Worm (Caenorhabditis elegans) whole organism, L4 larva: Measurements from ENCODE around the gene R07G3.7.

Experiments used
- D1046.2 ChIP-seq: fragments of 200-800 bp; sonication (Bioruptor generic); IDR thresholded peaks from 2 replicates; pipeline ENCODE4 v1.3.6; 2022; ENCODE audit warnings: missing genetic modification characterization, missing compliant biosample characterization
- F10B5.3 ChIP-seq: sonication (generic microtip); optimal IDR thresholded peaks from 2 replicates; lab custom pipeline; 2016; ENCODE audit warnings: mild to moderate bottlenecking, missing genetic modification characterization, missing compliant biosample characterization
- F26F4.8 ChIP-seq: fragments of 200-800 bp; sonication (Bioruptor generic); conservative IDR thresholded peaks from 2 replicates; pipeline ENCODE4 v1.3.6; 2022; ENCODE audit warnings: missing genetic modification characterization, missing compliant biosample characterization
- F37D6.2 ChIP-seq: sonication (generic microtip); optimal IDR thresholded peaks from 2 replicates; lab custom pipeline; 2016; ENCODE audit warnings: mild to moderate bottlenecking, missing genetic modification characterization, missing compliant biosample characterization
- F49E8.2 ChIP-seq: sonication (generic microtip); optimal IDR thresholded peaks from 2 replicates; lab custom pipeline; 2016; ENCODE audit warnings: missing compliant biosample characterization, mild to moderate bottlenecking, missing genetic modification characterization, borderline replicate concordance
- R02D3.7 ChIP-seq: fragments of 150-350 bp; sonication (generic microtip); optimal IDR thresholded peaks from 3 replicates; lab custom pipeline; 2014; ENCODE audit warnings: missing biosample characterization, missing genetic modification characterization
- Y105C5A.15 ChIP-seq: fragments of 200-800 bp; sonication (Bioruptor generic); IDR thresholded peaks from 2 replicates; pipeline ENCODE4 v1.3.6; 2022; ENCODE audit warnings: missing genetic modification characterization, missing compliant biosample characterization
- Y48G9A.11 ChIP-seq: fragments of 200-800 bp; sonication (Bioruptor generic); IDR thresholded peaks from 2 replicates; pipeline ENCODE4 v1.3.6; 2022; ENCODE audit warnings: missing genetic modification reagents, missing genetic modification characterization, missing compliant biosample characterization
- ZK546.5 ChIP-seq, 2 experiments: sonication (generic microtip); optimal IDR thresholded peaks; 2 replicates each; lab custom pipeline; 2017; ENCODE audit warnings: missing biosample characterization in 2 of 2, missing genetic modification characterization in 2 of 2
- aha-1 ChIP-seq: fragments of 150-350 bp; peaks from one replicate; lab custom pipeline; 2014; ENCODE audit warnings: missing biosample characterization, missing genetic modification characterization
- ama-1 ChIP-seq: fragments of 150-350 bp; optimal IDR thresholded peaks from 2 replicates; lab custom pipeline; 2014; ENCODE audit warnings: inconsistent platforms, mixed read lengths
- ceh-28 ChIP-seq: fragments of 150-350 bp; optimal IDR thresholded peaks from 2 replicates; lab custom pipeline; 2014; ENCODE audit warnings: missing biosample characterization, missing genetic modification reagents, missing genetic modification characterization
- ceh-44 ChIP-seq: fragments of 200-800 bp; sonication (Bioruptor generic); IDR thresholded peaks from 2 replicates; pipeline ENCODE4 v1.3.6; 2022; ENCODE audit warnings: missing genetic modification reagents, missing genetic modification characterization, missing compliant biosample characterization
- ceh-62 ChIP-seq: sonication (generic microtip); optimal IDR thresholded peaks from 2 replicates; lab custom pipeline; 2017; ENCODE audit warnings: missing biosample characterization, missing genetic modification characterization
- ceh-82 ChIP-seq: sonication (generic microtip); optimal IDR thresholded peaks from 2 replicates; lab custom pipeline; 2017; ENCODE audit warnings: missing biosample characterization, missing genetic modification characterization
- ctbp-1 ChIP-seq: fragments of 200-800 bp; sonication (Bioruptor generic); IDR thresholded peaks from 2 replicates; pipeline ENCODE4 v1.3.6; 2022; ENCODE audit warnings: missing genetic modification reagents, missing genetic modification characterization, missing compliant biosample characterization
- daf-16 ChIP-seq, 3 experiments: sonication (generic microtip); optimal IDR thresholded peaks; 2 replicates each; lab custom pipeline; 2016 to 2017; ENCODE audit warnings: missing genetic modification characterization in 3 of 3, missing genetic modification reagents in 3 of 3, mild to moderate bottlenecking in 2 of 3, missing compliant biosample characterization in 2 of 3, missing biosample characterization in 1 of 3, moderate library complexity in 1 of 3
- daf-8 ChIP-seq: fragments of 200-800 bp; sonication (Bioruptor generic); IDR thresholded peaks from 2 replicates; pipeline ENCODE4 v1.3.6; 2022; ENCODE audit warnings: missing genetic modification characterization, missing compliant biosample characterization
- dmd-6 ChIP-seq: fragments of 200-800 bp; sonication (Bioruptor generic); IDR thresholded peaks from 2 replicates; pipeline ENCODE4 v1.3.6; 2022; ENCODE audit warnings: missing genetic modification reagents, missing genetic modification characterization, missing compliant biosample characterization
- dmd-8 ChIP-seq: fragments of 200-800 bp; sonication (Bioruptor generic); IDR thresholded peaks from 2 replicates; pipeline ENCODE4 v1.3.6; 2022; ENCODE audit warnings: missing genetic modification characterization, missing compliant biosample characterization
- dmd-9 ChIP-seq: fragments of 200-800 bp; sonication (Bioruptor generic); IDR thresholded peaks from 2 replicates; pipeline ENCODE4 v1.3.6; 2022; ENCODE audit warnings: missing genetic modification reagents, missing genetic modification characterization, missing compliant biosample characterization
- fkh-10 ChIP-seq: fragments of 150-350 bp; optimal IDR thresholded peaks from 2 replicates; lab custom pipeline; 2014; ENCODE audit warnings: missing biosample characterization, missing genetic modification reagents, missing genetic modification characterization
- hlh-30 ChIP-seq: sonication (generic microtip); optimal IDR thresholded peaks from 2 replicates; lab custom pipeline; 2017; ENCODE audit warnings: antibody characterized with exemption, mild to moderate bottlenecking, missing genetic modification characterization, missing compliant biosample characterization; ENCODE audit not compliant: insufficient read depth
- lin-1 ChIP-seq: fragments of 200-800 bp; sonication (Bioruptor generic); IDR thresholded peaks from 2 replicates; pipeline ENCODE4 v1.3.6; 2022; ENCODE audit warnings: missing genetic modification reagents, missing genetic modification characterization, missing compliant biosample characterization
- lin-15B ChIP-seq: fragments of 150-350 bp; sonication (generic microtip); optimal IDR thresholded peaks from 3 replicates; lab custom pipeline; 2014; ENCODE audit warnings: missing biosample characterization, missing genetic modification characterization
- lin-38 ChIP-seq: fragments of 200-800 bp; sonication (Bioruptor generic); IDR thresholded peaks from 2 replicates; pipeline ENCODE4 v1.3.6; 2022; ENCODE audit warnings: missing genetic modification reagents, missing genetic modification characterization, missing compliant biosample characterization
- lir-3 ChIP-seq: sonication (generic microtip); optimal IDR thresholded peaks from 2 replicates; lab custom pipeline; 2016; ENCODE audit warnings: mild to moderate bottlenecking, missing genetic modification characterization, missing compliant biosample characterization
- madf-9 ChIP-seq: fragments of 200-800 bp; sonication (Bioruptor generic); conservative IDR thresholded peaks from 2 replicates; pipeline ENCODE4 v1.3.6; 2022; ENCODE audit warnings: missing genetic modification reagents, missing genetic modification characterization, missing compliant biosample characterization
- mdl-1 ChIP-seq, 2 experiments: fragments of 150-350 bp in 1 of 2; sonication (generic microtip) in 1 of 2; optimal IDR thresholded peaks; 2 replicates each; lab custom pipeline; 2014 to 2017; ENCODE audit warnings: missing biosample characterization in 2 of 2, missing genetic modification characterization in 2 of 2
- mdt-29 ChIP-seq: fragments of 200-800 bp; sonication (Bioruptor generic); IDR thresholded peaks from 2 replicates; pipeline ENCODE4 v1.3.6; 2022; ENCODE audit warnings: missing genetic modification reagents, missing genetic modification characterization, missing compliant biosample characterization
- mxl-3 ChIP-seq: fragments of 200-800 bp; sonication (Bioruptor generic); optimal IDR thresholded peaks from 2 replicates; lab custom pipeline; 2018; ENCODE audit warnings: mild to moderate bottlenecking, missing genetic modification characterization, missing compliant biosample characterization
- nhr-10 ChIP-seq: fragments of 150-350 bp; optimal IDR thresholded peaks from 2 replicates; lab custom pipeline; 2014; ENCODE audit warnings: missing biosample characterization, missing genetic modification characterization
- nhr-102 ChIP-seq: sonication (generic microtip); optimal IDR thresholded peaks from 2 replicates; lab custom pipeline; 2016; ENCODE audit warnings: mild to moderate bottlenecking, missing genetic modification characterization, moderate library complexity, missing compliant biosample characterization
- nhr-28 ChIP-seq: fragments of 150-350 bp; optimal IDR thresholded peaks from 2 replicates; lab custom pipeline; 2014; ENCODE audit warnings: missing biosample characterization, missing genetic modification characterization
- nhr-41 ChIP-seq: fragments of 200-800 bp; sonication (Bioruptor generic); IDR thresholded peaks from 2 replicates; pipeline ENCODE4 v1.3.6; 2022; ENCODE audit warnings: missing genetic modification reagents, missing genetic modification characterization, missing compliant biosample characterization
- nhr-76 ChIP-seq: fragments of 150-350 bp; optimal IDR thresholded peaks from 2 replicates; lab custom pipeline; 2014; ENCODE audit warnings: missing biosample characterization, missing genetic modification characterization
- nhr-77 ChIP-seq: fragments of 150-350 bp; optimal IDR thresholded peaks from 2 replicates; lab custom pipeline; 2014; ENCODE audit warnings: missing biosample characterization, missing genetic modification characterization
- pha-4 ChIP-seq, 2 experiments: fragments of 150-350 bp in 1 of 2; fragments of 200-800 bp in 1 of 2; sonication (Bioruptor generic) in 1 of 2; IDR thresholded peaks in 1 of 2; optimal IDR thresholded peaks in 1 of 2; 2 replicates each; pipeline versions ENCODE4 v1.3.6 to Lab custom; 2014 to 2022; ENCODE audit warnings: missing genetic modification characterization in 2 of 2, missing genetic modification reagents in 2 of 2, missing biosample characterization in 1 of 2, missing compliant biosample characterization in 1 of 2
- php-3 ChIP-seq: fragments of 200-800 bp; sonication (Bioruptor generic); IDR thresholded peaks from 2 replicates; pipeline ENCODE4 v1.3.6; 2022; ENCODE audit warnings: missing genetic modification reagents, missing genetic modification characterization, missing compliant biosample characterization
- rbr-2 ChIP-seq: sonication (generic microtip); optimal IDR thresholded peaks from 2 replicates; lab custom pipeline; 2016; ENCODE audit warnings: missing genotype, missing genetic modification characterization, missing compliant biosample characterization
- sdz-12 ChIP-seq: fragments of 200-800 bp; sonication (Bioruptor generic); optimal IDR thresholded peaks from 2 replicates; lab custom pipeline; 2018; ENCODE audit warnings: mild to moderate bottlenecking, missing genetic modification characterization, missing compliant biosample characterization
- skn-1 ChIP-seq: fragments of 150-350 bp; optimal IDR thresholded peaks from 2 replicates; lab custom pipeline; 2014; ENCODE audit warnings: missing biosample characterization, missing genetic modification characterization
- spr-1 ChIP-seq: sonication (generic microtip); optimal IDR thresholded peaks from 2 replicates; lab custom pipeline; 2016; ENCODE audit warnings: mild to moderate bottlenecking, missing genetic modification characterization, missing compliant biosample characterization
- unc-130 ChIP-seq: sonication (generic microtip); optimal IDR thresholded peaks from 2 replicates; lab custom pipeline; 2016; ENCODE audit warnings: missing genetic modification reagents, missing genetic modification characterization, missing compliant biosample characterization
- unc-39 ChIP-seq: sonication (generic microtip); optimal IDR thresholded peaks from 2 replicates; lab custom pipeline; 2017; ENCODE audit warnings: missing biosample characterization, missing genetic modification characterization
- zag-1 ChIP-seq: fragments of 150-350 bp; optimal IDR thresholded peaks from 2 replicates; lab custom pipeline; 2014; ENCODE audit warnings: missing biosample characterization, missing genetic modification characterization
- zfp-2 ChIP-seq: sonication (generic microtip); optimal IDR thresholded peaks from 2 replicates; lab custom pipeline; 2016; ENCODE audit warnings: mild to moderate bottlenecking, missing genetic modification characterization, missing compliant biosample characterization
- ztf-11 ChIP-seq: fragments of 150-350 bp; optimal IDR thresholded peaks from 2 replicates; lab custom pipeline; 2014; ENCODE audit warnings: missing biosample characterization, missing genetic modification characterization
- ztf-7 ChIP-seq: fragments of 150-350 bp; optimal IDR thresholded peaks from 2 replicates; lab custom pipeline; 2014; ENCODE audit warnings: missing biosample characterization, missing genetic modification characterization

R07G3.7 gene

ce11 chrII:7643214-7643613 lies 29.7 kb upstream of the R07G3.7 start:
- TF ChIP-seq aha-1 (tag; lab: Kevin White, UChicago) (peak; percentile 60), R02D3.7 (tag; lab: Kevin White, UChicago) (no peak)
- TF ChIP-seq, all 104 proteins: peak for 1

- TF ChIP-seq Y105C5A.15 (GFP tag; lab: Robert Waterston, UW) (no peak), dmd-9 (GFP tag; lab: Robert Waterston, UW) (no peak), daf-16 (GFP tag; optimal IDR thresholded peaks at IDR 0.05; lab: Kevin White, UChicago) (peak in 1 of 2 experiments; percentile 80), daf-16 (tag; optimal IDR thresholded peaks at IDR 0.05; lab: Kevin White, UChicago) (no peak), pha-4 (GFP tag; IDR thresholded peaks at IDR 0.05; lab: Robert Waterston, UW) (no peak), pha-4 (tag; optimal IDR thresholded peaks at IDR 0.05; lab: Kevin White, UChicago) (no peak), zag-1 (tag; lab: Kevin White, UChicago) (no peak), mxl-3 (GFP tag; lab: Kevin White, UChicago) (peak; percentile 28), F10B5.3 (no peak), aha-1 (tag; lab: Kevin White, UChicago) (peak; percentile 85), rbr-2 (peak; percentile 83), nhr-41 (GFP tag; lab: Robert Waterston, UW) (no peak), nhr-77 (no peak), lir-3 (tag; lab: Kevin White, UChicago) (no peak), lin-15B (tag; lab: Kevin White, UChicago) (no peak), nhr-28 (tag; lab: Kevin White, UChicago) (no peak), lin-1 (GFP tag; lab: Robert Waterston, UW) (no peak), F49E8.2 (tag; lab: Kevin White, UChicago) (no peak), spr-1 (tag; lab: Kevin White, UChicago) (peak; percentile 13), ctbp-1 (peak; percentile 84), F37D6.2 (peak; percentile 51), lin-38 (GFP tag; lab: Robert Waterston, UW) (peak; percentile 8; the same call in 1 of the 2 replicates), dmd-6 (GFP tag; lab: Robert Waterston, UW) (peak; percentile 36), ama-1 (lab: Kevin White, UChicago) (no peak), sdz-12 (no peak), zfp-2 (tag; lab: Kevin White, UChicago) (no peak), unc-39 (no peak), mdt-29 (no peak), unc-130 (no peak), D1046.2 (GFP tag; lab: Robert Waterston, UW) (no peak), mdl-1 (tag; optimal IDR thresholded peaks at IDR 0.05; lab: Kevin White, UChicago) (peak; percentile 47 to 87), hlh-30 (tag; lab: Kevin White, UChicago) (peak; percentile 78), ceh-82 (tag; lab: Kevin White, UChicago) (no peak), nhr-76 (tag; lab: Kevin White, UChicago) (no peak), ztf-7 (tag; lab: Kevin White, UChicago) (no peak), F26F4.8 (GFP tag; lab: Robert Waterston, UW) (no peak), ceh-44 (no peak), ZK546.5 (tag; optimal IDR thresholded peaks at IDR 0.05; lab: Kevin White, UChicago) (no peak), dmd-8 (GFP tag; lab: Robert Waterston, UW) (no peak), nhr-102 (no peak), R02D3.7 (tag; lab: Kevin White, UChicago) (no peak), ceh-62 (tag; lab: Kevin White, UChicago) (no peak), fkh-10 (peak; percentile 94), daf-8 (GFP tag; lab: Robert Waterston, UW) (no peak), ceh-28 (tag; lab: Kevin White, UChicago) (no peak), Y48G9A.11 (GFP tag; lab: Robert Waterston, UW) (no peak), skn-1 (tag; lab: Kevin White, UChicago) (no peak), nhr-10 (tag; lab: Kevin White, UChicago) (no peak), madf-9 (GFP tag; lab: Robert Waterston, UW) (no peak), ztf-11 (no peak), php-3 (GFP tag; lab: Robert Waterston, UW) (no peak)
These were observed 28.6 kb upstream of the R07G3.7 start for ce11 chrII:7642016-7642653.
